Fruit fly (Drosophila melanogaster) whole organism, embryonic: ENCODE data around the gene da.

Experiments used
- CG10267 ChIP-seq: fragments of 200-800 bp; sonication (Bioruptor generic); optimal IDR thresholded peaks from 2 replicates; lab custom pipeline; 2018; ENCODE audit warnings: missing biosample characterization, mild to moderate bottlenecking, missing genetic modification characterization, moderate library complexity
- CG10654 ChIP-seq: fragments of 200-800 bp; sonication (Bioruptor generic); optimal IDR thresholded peaks from 2 replicates; lab custom pipeline; 2016; ENCODE audit warnings: missing biosample characterization, missing genetic modification characterization
- CG10979 ChIP-seq: fragments of 200-800 bp; sonication (Bioruptor generic); optimal IDR thresholded peaks from 2 replicates; lab custom pipeline; 2018; ENCODE audit warnings: missing biosample characterization, mild to moderate bottlenecking, missing genetic modification characterization, moderate library complexity
- CG11085 ChIP-seq: fragments of 200-800 bp; sonication (Bioruptor generic); IDR thresholded peaks from 2 replicates; pipeline ENCODE4 v1.3.6; 2022; ENCODE audit warnings: missing biosample characterization, missing genetic modification characterization
- CG11695 ChIP-seq: fragments of 200-800 bp; sonication (Bioruptor generic); IDR thresholded peaks from 3 replicates; pipeline ENCODE4 v1.3.6; 2022; ENCODE audit warnings: missing biosample characterization, missing genetic modification characterization
- CG12155 ChIP-seq: fragments of 200-800 bp; sonication (Bioruptor generic); optimal IDR thresholded peaks from 3 replicates; lab custom pipeline; 2016; ENCODE audit warnings: missing biosample characterization, missing genetic modification characterization
- CG12769 ChIP-seq: fragments of 200-800 bp; sonication (Bioruptor generic); optimal IDR thresholded peaks from 2 replicates; lab custom pipeline; 2019; ENCODE audit warnings: missing biosample characterization, mild to moderate bottlenecking, missing genetic modification characterization, moderate library complexity
- CG14050 ChIP-seq: fragments of 200-800 bp; sonication (Bioruptor generic); IDR thresholded peaks from 3 replicates; pipeline ENCODE4 v1.3.6; 2022; ENCODE audit warnings: missing biosample characterization, missing genetic modification characterization
- CG15696 ChIP-seq: fragments of 200-800 bp; sonication (Bioruptor generic); optimal IDR thresholded peaks from 2 replicates; lab custom pipeline; 2019; ENCODE audit warnings: missing biosample characterization, mild to moderate bottlenecking, missing genetic modification characterization, moderate library complexity
- CG31441 ChIP-seq: fragments of 200-800 bp; sonication (Bioruptor generic); IDR thresholded peaks from 2 replicates; pipeline ENCODE4 v1.3.6; 2022; ENCODE audit warnings: missing biosample characterization, missing genetic modification characterization
- CG33213 ChIP-seq: fragments of 200-800 bp; sonication (Bioruptor generic); optimal IDR thresholded peaks from 3 replicates; lab custom pipeline; 2016; ENCODE audit warnings: missing biosample characterization, missing genetic modification characterization
- CG7556 ChIP-seq: fragments of 200-800 bp; sonication (Bioruptor generic); optimal IDR thresholded peaks from 2 replicates; lab custom pipeline; 2017; ENCODE audit warnings: missing biosample characterization, mild to moderate bottlenecking, missing genetic modification characterization
- CG7987 ChIP-seq: fragments of 200-800 bp; sonication (Bioruptor generic); optimal IDR thresholded peaks from 2 replicates; lab custom pipeline; 2018; ENCODE audit warnings: missing biosample characterization, mild to moderate bottlenecking, missing genetic modification characterization, moderate library complexity
- CG8924 ChIP-seq: fragments of 200-800 bp; optimal IDR thresholded peaks from 3 replicates; lab custom pipeline; 2019; ENCODE audit warnings: missing biosample characterization, mild to moderate bottlenecking, missing genetic modification characterization, moderate library complexity
- CG9797 ChIP-seq: fragments of 200-800 bp; sonication (Bioruptor generic); optimal IDR thresholded peaks from 3 replicates; lab custom pipeline; 2018; ENCODE audit warnings: missing biosample characterization, mild to moderate bottlenecking, missing genetic modification characterization
- Chrac-16 ChIP-seq: fragments of 200-800 bp; sonication (Bioruptor generic); optimal IDR thresholded peaks from 3 replicates; lab custom pipeline; 2016; ENCODE audit warnings: missing biosample characterization, missing genetic modification characterization
- CoRest ChIP-seq: fragments of 200-800 bp; sonication (Bioruptor generic); optimal IDR thresholded peaks from 3 replicates; lab custom pipeline; 2018; ENCODE audit warnings: missing biosample characterization, mild to moderate bottlenecking, missing genetic modification characterization, moderate library complexity
- Dip2 ChIP-seq: fragments of 200-800 bp; sonication (Bioruptor generic); IDR thresholded peaks from 2 replicates; pipeline ENCODE4 v1.3.6; 2022; ENCODE audit warnings: missing biosample characterization, missing genetic modification characterization
- Dp ChIP-seq: fragments of 200-800 bp; sonication (Bioruptor generic); optimal IDR thresholded peaks from 2 replicates; lab custom pipeline; 2018; ENCODE audit warnings: missing biosample characterization, mild to moderate bottlenecking, missing genetic modification characterization, moderate library complexity
- Fer1 ChIP-seq: fragments of 200-800 bp; sonication (Bioruptor generic); optimal IDR thresholded peaks from 2 replicates; lab custom pipeline; 2017; ENCODE audit warnings: missing biosample characterization, mild to moderate bottlenecking, missing genetic modification characterization
- HLH4C ChIP-seq: fragments of 200-800 bp; sonication (Bioruptor generic); IDR thresholded peaks from 3 replicates; pipeline ENCODE4 v1.3.6; 2022; ENCODE audit warnings: missing biosample characterization, missing genetic modification characterization; ENCODE audit not compliant: partially characterized antibody
- Max ChIP-seq: fragments of 200-800 bp; sonication (Bioruptor generic); optimal IDR thresholded peaks from 2 replicates; lab custom pipeline; 2016; ENCODE audit warnings: missing biosample characterization, mild to moderate bottlenecking, missing genetic modification characterization
- NfI ChIP-seq: fragments of 200-800 bp; sonication (Bioruptor generic); optimal IDR thresholded peaks from 3 replicates; lab custom pipeline; 2018; ENCODE audit warnings: missing biosample characterization, mild to moderate bottlenecking, missing genetic modification characterization, moderate library complexity
- PHDP ChIP-seq: fragments of 200-800 bp; sonication (Bioruptor generic); optimal IDR thresholded peaks from 3 replicates; lab custom pipeline; 2018; ENCODE audit warnings: missing biosample characterization, mild to moderate bottlenecking, missing genetic modification characterization, moderate library complexity
- Ravus ChIP-seq: fragments of 200-800 bp; sonication (Bioruptor generic); IDR thresholded peaks from 2 replicates; pipeline ENCODE4 v1.3.6; 2022; ENCODE audit warnings: missing biosample characterization, missing genetic modification characterization
- Stat92E ChIP-seq, 3 experiments: fragments of >200 bp in 2 of 3; fragments of 200-800 bp in 1 of 3; sonication (Bioruptor generic) in 1 of 3; optimal IDR thresholded peaks; 2 replicates each; lab custom pipeline; 2017 to 2019; ENCODE audit warnings: missing biosample characterization in 3 of 3, missing genetic modification characterization in 3 of 3, mild to moderate bottlenecking in 1 of 3, moderate library complexity in 1 of 3
- Taf1 ChIP-seq: fragments of 200-800 bp; sonication (Bioruptor generic); IDR thresholded peaks from 2 replicates; pipeline ENCODE4 v1.3.6; 2022; ENCODE audit warnings: missing biosample characterization, missing genetic modification characterization
- Trl ChIP-seq, 3 experiments: fragments of >200 bp in 2 of 3; fragments of 200-800 bp in 1 of 3; sonication (Bioruptor generic) in 1 of 3; optimal IDR thresholded peaks; 2 replicates in 1 of 3; 3 replicates in 2 of 3; lab custom pipeline; 2016 to 2017; ENCODE audit warnings: missing biosample characterization in 1 of 3, missing genetic modification characterization in 1 of 3
- Xrp1 ChIP-seq: fragments of 200-800 bp; sonication (Bioruptor generic); IDR thresholded peaks from 2 replicates; pipeline ENCODE4 v1.3.6; 2022; ENCODE audit warnings: missing biosample characterization, missing genetic modification characterization
- YL-1 ChIP-seq: fragments of 200-800 bp; sonication (Bioruptor generic); optimal IDR thresholded peaks from 3 replicates; lab custom pipeline; 2017; ENCODE audit warnings: missing biosample characterization, mild to moderate bottlenecking, missing genetic modification characterization
- ap ChIP-seq: fragments of 200-800 bp; sonication (Bioruptor generic); IDR thresholded peaks from 2 replicates; pipeline ENCODE4 v1.3.6; 2022; ENCODE audit warnings: missing biosample characterization, missing genetic modification characterization
- chinmo ChIP-seq: fragments of 200-800 bp; sonication (Bioruptor generic); IDR thresholded peaks from 4 replicates; pipeline ENCODE4 v1.3.6; 2022; ENCODE audit warnings: missing biosample characterization, missing genetic modification characterization; ENCODE audit not compliant: partially characterized antibody
- dmrt99B ChIP-seq: fragments of 200-800 bp; sonication (Bioruptor generic); optimal IDR thresholded peaks from 2 replicates; lab custom pipeline; 2018; ENCODE audit warnings: missing biosample characterization, mild to moderate bottlenecking, missing genetic modification characterization, moderate library complexity
- dpn ChIP-seq, 2 experiments: fragments of 200-800 bp; sonication (Bioruptor generic); optimal IDR thresholded peaks; 3 replicates each; lab custom pipeline; 2016; ENCODE audit warnings: missing biosample characterization in 2 of 2, missing genetic modification characterization in 2 of 2
- fd3F ChIP-seq: fragments of 200-800 bp; sonication (Bioruptor generic); optimal IDR thresholded peaks from 2 replicates; lab custom pipeline; 2018; ENCODE audit warnings: missing biosample characterization, mild to moderate bottlenecking, missing genetic modification characterization, moderate library complexity
- fd96Cb ChIP-seq: fragments of 200-800 bp; sonication (Bioruptor generic); optimal IDR thresholded peaks from 2 replicates; lab custom pipeline; 2018; ENCODE audit warnings: missing biosample characterization, mild to moderate bottlenecking, missing genetic modification characterization, moderate library complexity
- gro ChIP-seq: fragments of 200-800 bp; sonication (Bioruptor generic); optimal IDR thresholded peaks from 2 replicates; lab custom pipeline; 2016; ENCODE audit warnings: missing biosample characterization, missing genetic modification characterization
- kay ChIP-seq: fragments of 200-800 bp; sonication (Bioruptor generic); optimal IDR thresholded peaks from 2 replicates; lab custom pipeline; 2016; ENCODE audit warnings: missing biosample characterization, missing genetic modification characterization
- knrl ChIP-seq: fragments of 200-800 bp; sonication (Bioruptor generic); IDR thresholded peaks from 3 replicates; pipeline ENCODE4 v1.3.6; 2022; ENCODE audit warnings: missing biosample characterization, missing genetic modification characterization; ENCODE audit not compliant: partially characterized antibody
- lbe ChIP-seq: fragments of 200-800 bp; sonication (Bioruptor generic); optimal IDR thresholded peaks from 2 replicates; lab custom pipeline; 2016; ENCODE audit warnings: missing biosample characterization, mild to moderate bottlenecking, missing genetic modification characterization
- lola ChIP-seq, 3 experiments: fragments of >200 bp in 2 of 3; fragments of 200-800 bp in 1 of 3; sonication (Bioruptor generic) in 1 of 3; optimal IDR thresholded peaks; 2 replicates each; lab custom pipeline; 2017 to 2019; ENCODE audit warnings: missing biosample characterization in 3 of 3, missing genetic modification characterization in 3 of 3, mild to moderate bottlenecking in 1 of 3, moderate library complexity in 1 of 3
- mam ChIP-seq: fragments of 200-800 bp; sonication (Bioruptor generic); optimal IDR thresholded peaks from 3 replicates; lab custom pipeline; 2016; ENCODE audit warnings: missing biosample characterization, missing genetic modification characterization
- pfk ChIP-seq: fragments of 200-800 bp; sonication (Bioruptor generic); optimal IDR thresholded peaks from 2 replicates; lab custom pipeline; 2018; ENCODE audit warnings: missing biosample characterization, mild to moderate bottlenecking, missing genetic modification characterization, moderate library complexity
- phol ChIP-seq: fragments of 200-800 bp; sonication (Bioruptor generic); optimal IDR thresholded peaks from 3 replicates; lab custom pipeline; 2018; ENCODE audit warnings: missing biosample characterization, mild to moderate bottlenecking, missing genetic modification characterization, moderate library complexity
- psq ChIP-seq: fragments of 200-800 bp; sonication (Bioruptor generic); optimal IDR thresholded peaks from 2 replicates; lab custom pipeline; 2017; ENCODE audit warnings: missing biosample characterization, missing genetic modification characterization
- slbo ChIP-seq: fragments of 200-800 bp; sonication (Bioruptor generic); IDR thresholded peaks from 2 replicates; pipeline ENCODE4 v1.3.6; 2022; ENCODE audit warnings: missing biosample characterization, missing genetic modification characterization
- ssp ChIP-seq: fragments of 200-800 bp; sonication (Bioruptor generic); IDR thresholded peaks from 2 replicates; pipeline ENCODE4 v1.3.6; 2022; ENCODE audit warnings: missing biosample characterization, missing genetic modification characterization
- zen ChIP-seq: fragments of 200-800 bp; sonication (Bioruptor generic); optimal IDR thresholded peaks from 3 replicates; lab custom pipeline; 2018; ENCODE audit warnings: missing biosample characterization, mild to moderate bottlenecking, missing genetic modification characterization, moderate library complexity

Gene da

DNA sequence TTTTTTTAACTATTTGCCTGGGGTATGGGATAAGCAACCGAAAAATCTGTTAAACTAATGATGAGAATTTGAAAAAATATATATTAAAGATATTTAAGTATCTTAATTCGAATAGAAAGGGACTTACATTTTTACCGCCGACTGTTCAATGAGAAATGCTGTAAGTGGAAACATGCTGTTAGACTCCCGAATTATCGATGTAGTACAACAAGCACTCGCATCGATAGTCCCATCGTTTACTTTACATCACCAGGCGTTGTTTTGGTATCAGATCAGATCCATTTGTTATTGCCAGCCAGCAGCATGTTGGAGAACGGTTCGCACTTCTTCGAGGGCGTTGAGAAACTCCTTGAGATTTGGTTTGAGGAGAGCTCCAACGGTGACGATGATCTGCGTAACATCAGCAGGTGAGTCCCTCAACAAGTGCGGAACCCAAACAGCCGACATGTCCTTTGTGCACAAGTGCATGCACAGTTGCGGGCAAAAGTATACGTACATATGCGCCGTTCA lies 48.6 kb upstream of the da start, which contains the start of gene SamDC (continued):
- TF ChIP-seq ssp (GFP tag; lab: Robert Waterston, UW) (peak; percentile 98), PHDP (tag; lab: Kevin White, UChicago) (peak; percentile 63), CG12155 (GFP tag; lab: Kevin White, UChicago) (peak; percentile 27), CoRest (tag; lab: Kevin White, UChicago) (peak; percentile 66), Stat92E (GFP tag; optimal IDR thresholded peaks at IDR 0.05; lab: Kevin White, UChicago) (peak in 2 of 3 experiments; percentile 12 to 85), ap (GFP tag; lab: Robert Waterston, UW) (no peak), CG14050 (GFP tag; lab: Robert Waterston, UW) (peak; percentile 19; the same call in 1 of the 3 replicates), fd3F (GFP tag; lab: Kevin White, UChicago) (peak; percentile 25), Ravus (GFP tag; lab: Robert Waterston, UW) (no peak), YL-1 (GFP tag; lab: Kevin White, UChicago) (peak; percentile 61), Trl (optimal IDR thresholded peaks at IDR 0.05; lab: Kevin White, UChicago) (no peak), Trl (GFP tag; optimal IDR thresholded peaks at IDR 0.05; lab: Kevin White, UChicago) (peak; percentile 58), CG8924 (tag; lab: Kevin White, UChicago) (peak; percentile 63), Dp (peak; percentile 17), Xrp1 (GFP tag; lab: Robert Waterston, UW) (peak; percentile 32; the same call in 1 of the 2 replicates), kay (GFP tag; lab: Kevin White, UChicago) (no peak), CG10979 (tag; lab: Kevin White, UChicago) (peak; percentile 16), CG7556 (GFP tag; lab: Kevin White, UChicago) (peak; percentile 21), slbo (GFP tag; lab: Robert Waterston, UW) (peak; percentile 57), CG12769 (tag; lab: Kevin White, UChicago) (peak; percentile 32), Taf1 (GFP tag; lab: Robert Waterston, UW) (0 out of 2 replicates have a peak, but pooled peaks have one; percentile 15), lbe (peak; percentile 13), CG11695 (0 out of 3 replicates have a peak, but pooled peaks have one; percentile 39), NfI (GFP tag; lab: Kevin White, UChicago) (peak; percentile 46), gro (GFP tag; lab: Kevin White, UChicago) (peak; percentile 52), dpn (GFP tag; optimal IDR thresholded peaks at IDR 0.05; lab: Kevin White, UChicago) (peak; percentile 33 to 47), lola (GFP tag; optimal IDR thresholded peaks at IDR 0.05; lab: Kevin White, UChicago) (peak in 2 of 3 experiments; percentile 24 to 98), chinmo (peak; percentile 90; the same call in 3 of the 4 replicates), CG9797 (GFP tag; lab: Kevin White, UChicago) (peak; percentile 44), CG11085 (GFP tag; lab: Robert Waterston, UW) (no peak), CG15696 (peak; percentile 23), dmrt99B (tag; lab: Kevin White, UChicago) (peak; percentile 26), fd96Cb (tag; lab: Kevin White, UChicago) (peak; percentile 26), phol (tag; lab: Kevin White, UChicago) (peak; percentile 42), CG31441 (GFP tag; lab: Robert Waterston, UW) (peak; percentile 49; the same call in 1 of the 2 replicates), Fer1 (peak; percentile 44), CG7987 (GFP tag; lab: Kevin White, UChicago) (peak; percentile 21), CG10267 (tag; lab: Kevin White, UChicago) (peak; percentile 58), knrl (GFP tag; lab: Robert Waterston, UW) (peak; percentile 87), mam (peak; percentile 54), HLH4C (GFP tag; lab: Robert Waterston, UW) (peak; percentile 76), Dip2 (no peak), psq (GFP tag; lab: Kevin White, UChicago) (peak; percentile 38), CG10654 (peak; percentile 14), Max (peak; percentile 4), pfk (GFP tag; lab: Kevin White, UChicago) (peak; percentile 61), Chrac-16 (GFP tag; lab: Kevin White, UChicago) (no peak), CG33213 (peak; percentile 34), zen (peak; percentile 58)
